Worm (Caenorhabditis elegans) whole organism, L1 larva: ENCODE measurements around the gene C01G10.4.
"Not testable (repeated sequence)": the region's sequence is repeated elsewhere in the genome, so short reads cannot be mapped to it uniquely, and the experiment has no call there.

Experiments
- C04F5.9 ChIP-seq: sonication (generic microtip); optimal IDR thresholded peaks from 2 replicates; lab custom pipeline; 2016; ENCODE audit warnings: missing genetic modification characterization, missing compliant biosample characterization
- C16A3.4 ChIP-seq: fragments of 150-350 bp; optimal IDR thresholded peaks from 2 replicates; lab custom pipeline; 2014; ENCODE audit warnings: missing biosample characterization, missing genetic modification characterization
- aha-1 ChIP-seq: fragments of 150-350 bp; optimal IDR thresholded peaks from 2 replicates; lab custom pipeline; 2014; ENCODE audit warnings: missing biosample characterization, missing genetic modification characterization
- alr-1 ChIP-seq: fragments of 200-800 bp; sonication (Bioruptor generic); optimal IDR thresholded peaks from 2 replicates; lab custom pipeline; 2018; ENCODE audit warnings: borderline replicate concordance, mild to moderate bottlenecking, missing genetic modification characterization, missing compliant biosample characterization
- ceh-63 ChIP-seq: fragments of 200-800 bp; sonication (Bioruptor generic); optimal IDR thresholded peaks from 2 replicates; lab custom pipeline; 2018; ENCODE audit warnings: mild to moderate bottlenecking, missing genetic modification characterization, missing compliant biosample characterization
- ceh-82 ChIP-seq, 3 experiments: fragments of 150-350 bp in 1 of 3; sonication (generic microtip) in 2 of 3; optimal IDR thresholded peaks; 2 replicates each; lab custom pipeline; 2014 to 2017; ENCODE audit warnings: missing biosample characterization in 3 of 3, missing genetic modification characterization in 3 of 3
- ceh-88 ChIP-seq: fragments of 200-800 bp; sonication (Bioruptor generic); IDR thresholded peaks from 2 replicates; pipeline ENCODE4 v1.3.6; 2022; ENCODE audit warnings: missing genetic modification characterization, missing compliant biosample characterization
- efl-1 ChIP-seq, 4 experiments: fragments of 150-350 bp; optimal IDR thresholded peaks in 3 of 4; peaks in 1 of 4; 1 replicate in 1 of 4; 2 replicates in 3 of 4; lab custom pipeline; 2014; ENCODE audit warnings: missing biosample characterization in 2 of 4, missing genetic modification characterization in 2 of 4, missing genetic modification reagents in 2 of 4
- efl-3 ChIP-seq: fragments of 200-800 bp; sonication (Bioruptor generic); optimal IDR thresholded peaks from 2 replicates; lab custom pipeline; 2018; ENCODE audit warnings: mild to moderate bottlenecking, missing genetic modification characterization, missing compliant biosample characterization
- egl-27 ChIP-seq, 2 experiments: fragments of 150-350 bp in 1 of 2; sonication (generic microtip); optimal IDR thresholded peaks; 3 replicates each; lab custom pipeline; 2017 to 2018; ENCODE audit warnings: missing biosample characterization in 2 of 2, missing genetic modification characterization in 2 of 2, missing genetic modification reagents in 2 of 2
- elt-2 ChIP-seq: sonication (generic microtip); optimal IDR thresholded peaks from 2 replicates; lab custom pipeline; 2016; ENCODE audit warnings: missing genetic modification characterization, mild to moderate bottlenecking, inconsistent platforms, missing compliant biosample characterization, missing genetic modification reagents
- elt-3 ChIP-seq, 6 experiments: fragments of 150-350 bp in 1 of 6; sonication (generic microtip); optimal IDR thresholded peaks; 2 replicates each; lab custom pipeline; 2017 to 2018; ENCODE audit warnings: missing biosample characterization in 6 of 6, missing genetic modification characterization in 6 of 6, inconsistent platforms in 1 of 6
- fkh-4 ChIP-seq: sonication (generic microtip); optimal IDR thresholded peaks from 2 replicates; lab custom pipeline; 2016; ENCODE audit warnings: missing compliant biosample characterization, missing genetic modification characterization, borderline replicate concordance
- grh-1 ChIP-seq: fragments of 200-800 bp; sonication (Bioruptor generic); IDR thresholded peaks from 2 replicates; pipeline ENCODE4 v1.3.6; 2022; ENCODE audit warnings: missing genetic modification reagents, missing genetic modification characterization, missing compliant biosample characterization
- jun-1 ChIP-seq: fragments of 150-350 bp; optimal IDR thresholded peaks from 2 replicates; lab custom pipeline; 2014; ENCODE audit warnings: missing biosample characterization, missing genetic modification reagents, missing genetic modification characterization
- lin-35 ChIP-seq, 2 experiments: fragments of 150-350 bp; optimal IDR thresholded peaks; 2 replicates each; lab custom pipeline; 2014; ENCODE audit warnings: missing biosample characterization in 2 of 2, missing genetic modification characterization in 2 of 2, missing genetic modification reagents in 2 of 2
- mef-2 ChIP-seq: fragments of 150-350 bp; optimal IDR thresholded peaks from 2 replicates; lab custom pipeline; 2014; ENCODE audit warnings: missing biosample characterization, missing genetic modification characterization
- mep-1 ChIP-seq: fragments of 150-350 bp; optimal IDR thresholded peaks from 2 replicates; lab custom pipeline; 2014; ENCODE audit warnings: missing biosample characterization, missing genetic modification characterization
- nhr-11 ChIP-seq: fragments of 150-350 bp; optimal IDR thresholded peaks from 2 replicates; lab custom pipeline; 2014; ENCODE audit warnings: missing biosample characterization, missing genetic modification characterization
- nhr-20 ChIP-seq: sonication (generic microtip); optimal IDR thresholded peaks from 2 replicates; lab custom pipeline; 2016; ENCODE audit warnings: mild to moderate bottlenecking, missing genetic modification characterization, missing compliant biosample characterization
- nhr-28 ChIP-seq: fragments of 150-350 bp; optimal IDR thresholded peaks from 2 replicates; lab custom pipeline; 2014; ENCODE audit warnings: missing biosample characterization, missing genetic modification characterization
- nhr-71 ChIP-seq: sonication (generic microtip); optimal IDR thresholded peaks from 2 replicates; lab custom pipeline; 2016; ENCODE audit warnings: mild to moderate bottlenecking, missing genetic modification characterization, moderate library complexity, missing compliant biosample characterization
- nhr-90 ChIP-seq: sonication (generic microtip); optimal IDR thresholded peaks from 2 replicates; lab custom pipeline; 2016; ENCODE audit warnings: mild to moderate bottlenecking, missing genetic modification characterization, missing compliant biosample characterization; ENCODE audit not compliant: poor library complexity
- pax-3 ChIP-seq: fragments of 200-800 bp; sonication (Bioruptor generic); optimal IDR thresholded peaks from 2 replicates; lab custom pipeline; 2018; ENCODE audit warnings: mild to moderate bottlenecking, missing genetic modification characterization, moderate library complexity, missing compliant biosample characterization
- pqm-1 ChIP-seq: sonication (generic microtip); optimal IDR thresholded peaks from 3 replicates; lab custom pipeline; 2017; ENCODE audit warnings: missing biosample characterization, missing genetic modification characterization
- skn-1 ChIP-seq: fragments of 150-350 bp; optimal IDR thresholded peaks from 2 replicates; lab custom pipeline; 2014; ENCODE audit warnings: missing biosample characterization, missing genetic modification characterization
- snu-23 ChIP-seq: sonication (generic microtip); optimal IDR thresholded peaks from 2 replicates; lab custom pipeline; 2016; ENCODE audit warnings: missing genetic modification characterization, missing compliant biosample characterization
- sup-37 ChIP-seq: fragments of 200-800 bp; sonication (Bioruptor generic); optimal IDR thresholded peaks from 2 replicates; lab custom pipeline; 2018; ENCODE audit warnings: mild to moderate bottlenecking, missing genetic modification characterization, missing compliant biosample characterization
- unc-130 ChIP-seq: fragments of 150-350 bp; optimal IDR thresholded peaks from 2 replicates; lab custom pipeline; 2017; ENCODE audit warnings: missing biosample characterization, missing genetic modification characterization, inconsistent platforms
- unc-62 ChIP-seq: fragments of 150-350 bp; optimal IDR thresholded peaks from 2 replicates; lab custom pipeline; 2014; ENCODE audit warnings: missing biosample characterization, missing genetic modification reagents, missing genetic modification characterization
- zag-1 ChIP-seq: fragments of 150-350 bp; optimal IDR thresholded peaks from 2 replicates; lab custom pipeline; 2014; ENCODE audit warnings: missing biosample characterization, missing genetic modification characterization
- ztf-11 ChIP-seq, 2 experiments: sonication (generic microtip); optimal IDR thresholded peaks; 2 replicates each; lab custom pipeline; 2016 to 2017; ENCODE audit warnings: missing genetic modification characterization in 2 of 2, missing biosample characterization in 1 of 2, missing compliant biosample characterization in 1 of 2
- ztf-4 ChIP-seq: fragments of 150-350 bp; optimal IDR thresholded peaks from 2 replicates; lab custom pipeline; 2014; ENCODE audit warnings: missing biosample characterization, missing genetic modification characterization

The C01G10.4 gene

DNA sequence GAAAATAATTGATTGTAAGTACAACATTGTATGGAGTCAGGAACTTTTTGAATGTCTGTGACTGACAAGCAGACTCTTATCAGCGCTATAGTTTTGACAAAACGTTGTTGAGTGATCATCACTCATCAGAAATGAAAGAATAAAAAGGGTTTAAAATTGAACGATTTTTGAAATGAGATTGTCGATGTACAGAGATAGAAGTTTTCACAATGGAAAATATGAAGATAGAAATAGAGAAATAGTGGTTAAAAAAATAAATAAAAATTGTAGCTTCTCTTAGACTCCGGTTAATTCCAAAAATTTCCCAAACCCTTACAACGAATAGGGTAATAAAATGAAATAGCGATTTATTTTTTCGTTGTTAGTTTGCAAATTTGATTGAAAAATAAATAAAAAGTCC, 35.6 kb downstream of the C01G10.4 start, which contains the start of gene ugt-30:
Gene ugt-30, minus strand, starts transcription at position 101 of the 400 bp plus-strand sequence.
- TF ChIP-seq ztf-11 (tag; optimal IDR thresholded peaks at IDR 0.05; lab: Kevin White, UChicago); nhr-90; nhr-28: not testable (repeated sequence)

DNA sequence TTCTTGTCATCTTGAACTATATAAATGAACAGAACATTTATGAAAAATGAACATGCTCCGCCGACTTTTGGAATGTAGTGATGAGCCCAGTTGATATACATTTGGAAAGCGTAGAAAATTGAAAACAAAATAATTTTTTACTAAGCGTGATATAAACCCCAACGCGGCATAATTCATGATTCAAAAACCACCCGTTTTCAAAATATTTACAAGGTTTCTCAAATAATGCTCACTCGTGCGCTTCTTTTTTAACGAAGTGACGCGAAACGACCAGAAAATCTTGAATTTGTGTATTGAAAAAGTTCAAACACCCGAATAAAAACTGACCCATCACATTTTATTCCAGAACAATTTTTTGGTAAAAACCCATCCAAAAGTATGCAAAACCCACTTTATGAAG, 37.9 kb downstream of the C01G10.4 start, which contains the start of gene srj-27:
Gene srj-27, minus strand, starts transcription at position 101 of the 400 bp plus-strand sequence.
- TF ChIP-seq ztf-11 (tag; optimal IDR thresholded peaks at IDR 0.05; lab: Kevin White, UChicago): no peak
- no peak for TF ChIP-seq ceh-82 (tag; optimal IDR thresholded peaks at IDR 0.05; lab: Kevin White, UChicago)
- no peak for TF ChIP-seq unc-62
- no peak for TF ChIP-seq lin-35 (GFP tag; optimal IDR thresholded peaks at IDR 0.05; lab: Kevin White, UChicago)
- TF ChIP-seq ztf-4 (tag; lab: Kevin White, UChicago): no peak
- TF ChIP-seq pax-3 (tag; lab: Kevin White, UChicago): no peak
- TF ChIP-seq fkh-4 (tag; lab: Kevin White, UChicago): no peak
- TF ChIP-seq ceh-63: no peak
- TF ChIP-seq pqm-1 (tag; lab: Kevin White, UChicago): no peak

DNA sequence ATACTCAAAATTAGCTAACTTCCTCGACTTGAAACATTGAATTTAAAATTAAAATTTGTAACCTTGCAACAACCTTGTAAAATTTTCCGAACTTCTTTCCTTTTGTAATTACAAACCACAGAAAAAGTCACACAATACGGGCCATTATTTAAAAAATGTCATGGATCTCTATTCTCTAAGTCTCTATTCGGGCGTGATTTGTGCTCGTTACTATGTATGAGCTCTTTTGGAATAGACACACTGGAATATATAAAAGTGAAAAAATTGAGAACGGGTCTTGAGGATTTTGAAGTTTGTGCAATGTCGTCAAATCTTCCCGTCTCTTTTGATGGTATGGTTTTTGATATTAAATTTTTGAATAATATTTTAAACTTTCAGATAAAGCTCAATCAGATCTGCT, 38.4 kb downstream of the C01G10.4 start, which contains the start of gene srr-7:
Gene srr-7, plus strand, starts transcription at position 301 of the 400 bp plus-strand sequence.
- TF ChIP-seq C16A3.4 (tag; lab: Kevin White, UChicago) (no peak), aha-1 (tag; lab: Kevin White, UChicago) (no peak), unc-130 (no peak), nhr-71 (no peak), zag-1 (no peak), grh-1 (GFP tag; lab: Robert Waterston, UW) (no peak), nhr-11 (tag; lab: Kevin White, UChicago) (no peak), fkh-4 (tag; lab: Kevin White, UChicago) (no peak), mef-2 (tag; lab: Kevin White, UChicago) (no peak), egl-27 (tag; optimal IDR thresholded peaks at IDR 0.05; lab: Kevin White, UChicago) (no peak), mep-1 (tag; lab: Kevin White, UChicago) (no peak), jun-1 (tag; lab: Kevin White, UChicago) (no peak), alr-1 (no peak), nhr-28 (no peak), sup-37 (GFP tag; lab: Kevin White, UChicago) (no peak), nhr-20 (tag; lab: Kevin White, UChicago) (no peak), snu-23 (no peak)

DNA sequence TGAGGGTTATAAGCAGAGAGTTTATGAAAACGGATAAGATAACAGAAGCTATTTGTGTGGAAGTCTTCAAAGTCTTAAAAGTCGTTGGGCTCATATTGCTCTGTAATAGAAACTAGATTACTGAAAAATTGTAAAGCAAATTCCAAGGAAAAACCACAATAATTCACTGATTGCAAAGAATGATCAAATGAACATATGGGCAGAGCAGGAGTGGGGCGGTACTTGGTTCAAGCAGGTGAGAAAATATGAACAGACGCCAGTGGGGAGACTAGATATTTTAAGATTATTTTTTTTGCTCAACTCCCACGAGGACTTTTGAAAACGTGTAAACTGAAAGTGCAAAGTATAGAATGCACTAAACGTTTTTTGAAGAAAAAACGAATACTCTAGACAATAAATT, 42.9 kb downstream of the C01G10.4 start, which contains the start of gene str-171:
Gene str-171, minus strand, starts transcription at position 101 of the 400 bp plus-strand sequence.
- TF ChIP-seq C16A3.4 (tag; lab: Kevin White, UChicago) (no peak), efl-3 (GFP tag; lab: Kevin White, UChicago) (no peak), efl-1 (optimal IDR thresholded peaks at IDR 0.05; lab: Kevin White, UChicago) (no peak), efl-1 (GFP tag; optimal IDR thresholded peaks at IDR 0.05 in 1 of 2; lab: Kevin White, UChicago) (peak in 1 of 2 experiments; percentile 39), egl-27 (tag; optimal IDR thresholded peaks at IDR 0.05; lab: Kevin White, UChicago) (no peak), skn-1 (tag; lab: Kevin White, UChicago) (no peak)

DNA sequence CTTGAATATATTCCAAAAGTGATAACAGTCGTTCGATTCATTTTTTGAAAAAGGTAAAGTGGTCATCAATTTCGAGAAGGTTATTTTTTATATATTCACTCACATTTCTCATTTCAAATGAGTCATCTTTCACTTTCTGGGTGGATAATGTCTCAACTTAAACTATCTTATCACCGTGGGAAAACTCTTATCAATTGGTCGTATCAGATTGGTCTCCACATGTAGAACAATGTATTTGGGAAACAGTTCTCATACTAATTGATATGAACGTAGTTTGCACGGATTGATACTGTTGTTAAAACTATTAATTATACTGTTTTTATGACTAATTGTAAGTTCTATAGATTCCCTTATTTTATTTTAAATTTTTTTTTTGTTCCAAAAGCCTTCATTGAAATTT, 44.3 kb downstream of the C01G10.4 start:
- TF ChIP-seq elt-2 (tag; lab: Kevin White, UChicago): peak; percentile 45
- TF ChIP-seq elt-3 (tag; optimal IDR thresholded peaks at IDR 0.05; lab: Kevin White, UChicago): peak in 1 of 6 experiments; percentile 14
- TF ChIP-seq C04F5.9 (tag; lab: Kevin White, UChicago): no peak
- no peak for TF ChIP-seq ceh-88
- TF ChIP-seq, all 84 proteins: peak for 2
